Worm (Caenorhabditis elegans) whole organism, L4 larva: ENCODE data around the gene nas-25.

Experiments
- cey-2 ChIP-seq: sonication (generic microtip); optimal IDR thresholded peaks from 3 replicates; lab custom pipeline; 2017; ENCODE audit warnings: missing genetic modification characterization, mild to moderate bottlenecking, missing compliant biosample characterization, antibody characterized with exemption, borderline replicate concordance; ENCODE audit not compliant: insufficient read depth
- lin-13 ChIP-seq: fragments of 150-350 bp; optimal IDR thresholded peaks from 2 replicates; lab custom pipeline; 2014; ENCODE audit warnings: missing biosample characterization, missing genetic modification reagents, missing genetic modification characterization
- mdl-1 ChIP-seq, 2 experiments: fragments of 150-350 bp in 1 of 2; sonication (generic microtip) in 1 of 2; optimal IDR thresholded peaks; 2 replicates each; lab custom pipeline; 2014 to 2017; ENCODE audit warnings: missing biosample characterization in 2 of 2, missing genetic modification characterization in 2 of 2
- mep-1 ChIP-seq: fragments of 150-350 bp; sonication (generic microtip); optimal IDR thresholded peaks from 3 replicates; lab custom pipeline; 2014; ENCODE audit warnings: missing biosample characterization, missing genetic modification characterization
- unc-39 ChIP-seq: sonication (generic microtip); optimal IDR thresholded peaks from 2 replicates; lab custom pipeline; 2017; ENCODE audit warnings: missing biosample characterization, missing genetic modification characterization

ce11 chrII:8829189-8829588 is 3.3 kb downstream of the nas-25 start, which contains the start of gene F46C5.2:
- TF ChIP-seq cey-2 (tag; lab: Kevin White, UChicago) = no peak
- TF ChIP-seq mdl-1 (tag; optimal IDR thresholded peaks at IDR 0.05; lab: Kevin White, UChicago) = no peak
- TF ChIP-seq lin-13 (GFP tag; lab: Kevin White, UChicago) = no peak
- TF ChIP-seq unc-39 (tag; lab: Kevin White, UChicago) = no peak
- TF ChIP-seq mep-1 (tag; lab: Kevin White, UChicago) = no peak
